Worm (Caenorhabditis elegans) whole organism, L1 larva: ENCODE results near the gene M04C3.5.

Source experiments
- C16A3.4 ChIP-seq: fragments of 150-350 bp; optimal IDR thresholded peaks from 2 replicates; lab custom pipeline; 2014; ENCODE audit warnings: missing biosample characterization, missing genetic modification characterization
- C34B4.2 ChIP-seq: sonication (generic microtip); optimal IDR thresholded peaks from 2 replicates; lab custom pipeline; 2017; ENCODE audit warnings: mild to moderate bottlenecking, missing genetic modification characterization, missing compliant biosample characterization
- F16B12.6 ChIP-seq: fragments of 150-350 bp; optimal IDR thresholded peaks from 2 replicates; lab custom pipeline; 2014; ENCODE audit warnings: missing biosample characterization, missing genetic modification characterization
- aly-2 ChIP-seq: fragments of 150-350 bp; optimal IDR thresholded peaks from 2 replicates; lab custom pipeline; 2014; ENCODE audit warnings: missing biosample characterization, missing genetic modification characterization
- ceh-63 ChIP-seq: fragments of 200-800 bp; sonication (Bioruptor generic); optimal IDR thresholded peaks from 2 replicates; lab custom pipeline; 2018; ENCODE audit warnings: mild to moderate bottlenecking, missing genetic modification characterization, missing compliant biosample characterization
- ceh-8 ChIP-seq: fragments of 200-800 bp; sonication (Bioruptor generic); optimal IDR thresholded peaks from 2 replicates; lab custom pipeline; 2018; ENCODE audit warnings: mild to moderate bottlenecking, missing genetic modification characterization, moderate library complexity, missing compliant biosample characterization
- ceh-82 ChIP-seq, 3 experiments: fragments of 150-350 bp in 1 of 3; sonication (generic microtip) in 2 of 3; optimal IDR thresholded peaks; 2 replicates each; lab custom pipeline; 2014 to 2017; ENCODE audit warnings: missing biosample characterization in 3 of 3, missing genetic modification characterization in 3 of 3
- ces-1 ChIP-seq: fragments of 150-350 bp; optimal IDR thresholded peaks from 2 replicates; lab custom pipeline; 2014; ENCODE audit warnings: missing biosample characterization, missing genetic modification reagents, missing genetic modification characterization
- dpl-1 ChIP-seq, 3 experiments: fragments of 150-350 bp in 2 of 3; sonication (generic microtip) in 1 of 3; optimal IDR thresholded peaks; 2 replicates each; lab custom pipeline; 2014 to 2017; ENCODE audit warnings: missing biosample characterization in 3 of 3, missing genetic modification characterization in 3 of 3, missing genetic modification reagents in 3 of 3
- dsc-1 ChIP-seq: sonication (generic microtip); optimal IDR thresholded peaks from 2 replicates; lab custom pipeline; 2016; ENCODE audit warnings: mild to moderate bottlenecking, missing genetic modification characterization, missing compliant biosample characterization
- efl-3 ChIP-seq: fragments of 200-800 bp; sonication (Bioruptor generic); optimal IDR thresholded peaks from 2 replicates; lab custom pipeline; 2018; ENCODE audit warnings: mild to moderate bottlenecking, missing genetic modification characterization, missing compliant biosample characterization
- egl-13 ChIP-seq: sonication (generic microtip); optimal IDR thresholded peaks from 2 replicates; lab custom pipeline; 2016; ENCODE audit warnings: missing genotype, missing genetic modification reagents, missing genetic modification characterization, missing compliant biosample characterization
- egl-27 ChIP-seq, 2 experiments: fragments of 150-350 bp in 1 of 2; sonication (generic microtip); optimal IDR thresholded peaks; 3 replicates each; lab custom pipeline; 2017 to 2018; ENCODE audit warnings: missing biosample characterization in 2 of 2, missing genetic modification characterization in 2 of 2, missing genetic modification reagents in 2 of 2
- elt-2 ChIP-seq: sonication (generic microtip); optimal IDR thresholded peaks from 2 replicates; lab custom pipeline; 2016; ENCODE audit warnings: missing genetic modification characterization, mild to moderate bottlenecking, inconsistent platforms, missing compliant biosample characterization, missing genetic modification reagents
- elt-3 ChIP-seq, 6 experiments: fragments of 150-350 bp in 1 of 6; sonication (generic microtip); optimal IDR thresholded peaks; 2 replicates each; lab custom pipeline; 2017 to 2018; ENCODE audit warnings: missing biosample characterization in 6 of 6, missing genetic modification characterization in 6 of 6, inconsistent platforms in 1 of 6
- fkh-4 ChIP-seq: sonication (generic microtip); optimal IDR thresholded peaks from 2 replicates; lab custom pipeline; 2016; ENCODE audit warnings: missing compliant biosample characterization, missing genetic modification characterization, borderline replicate concordance
- fkh-8 ChIP-seq: sonication (generic microtip); optimal IDR thresholded peaks from 2 replicates; lab custom pipeline; 2016; ENCODE audit warnings: mild to moderate bottlenecking, missing genetic modification characterization, missing compliant biosample characterization
- fos-1 ChIP-seq: fragments of 150-350 bp; optimal IDR thresholded peaks from 2 replicates; lab custom pipeline; 2014; ENCODE audit warnings: missing biosample characterization, missing genetic modification characterization
- grh-1 ChIP-seq: fragments of 200-800 bp; sonication (Bioruptor generic); IDR thresholded peaks from 2 replicates; pipeline ENCODE4 v1.3.6; 2022; ENCODE audit warnings: missing genetic modification reagents, missing genetic modification characterization, missing compliant biosample characterization
- hlh-4 ChIP-seq: sonication (generic microtip); optimal IDR thresholded peaks from 2 replicates; lab custom pipeline; 2016; ENCODE audit warnings: mild to moderate bottlenecking, missing genetic modification characterization, missing compliant biosample characterization
- irx-1 ChIP-seq: sonication (generic microtip); optimal IDR thresholded peaks from 2 replicates; lab custom pipeline; 2016; ENCODE audit warnings: missing genetic modification characterization, missing compliant biosample characterization
- isw-1 ChIP-seq: fragments of 200-800 bp; sonication (Bioruptor generic); IDR thresholded peaks from 2 replicates; pipeline ENCODE4 v1.3.6; 2022; ENCODE audit warnings: missing genetic modification characterization, missing compliant biosample characterization
- jun-1 ChIP-seq: fragments of 150-350 bp; optimal IDR thresholded peaks from 2 replicates; lab custom pipeline; 2014; ENCODE audit warnings: missing biosample characterization, missing genetic modification reagents, missing genetic modification characterization
- lin-13 ChIP-seq: fragments of 150-350 bp; optimal IDR thresholded peaks from 2 replicates; lab custom pipeline; 2014; ENCODE audit warnings: missing biosample characterization, missing genetic modification reagents, missing genetic modification characterization
- lin-15B ChIP-seq: fragments of 150-350 bp; sonication (generic microtip); optimal IDR thresholded peaks from 3 replicates; lab custom pipeline; 2014; ENCODE audit warnings: missing biosample characterization, missing genetic modification characterization
- lin-35 ChIP-seq, 2 experiments: fragments of 150-350 bp; optimal IDR thresholded peaks; 2 replicates each; lab custom pipeline; 2014; ENCODE audit warnings: missing biosample characterization in 2 of 2, missing genetic modification characterization in 2 of 2, missing genetic modification reagents in 2 of 2
- mab-9 ChIP-seq: fragments of 200-800 bp; sonication (Bioruptor generic); IDR thresholded peaks from 2 replicates; pipeline ENCODE4 v1.3.6; 2022; ENCODE audit warnings: missing genetic modification reagents, missing genetic modification characterization, missing compliant biosample characterization
- mef-2 ChIP-seq: fragments of 150-350 bp; optimal IDR thresholded peaks from 2 replicates; lab custom pipeline; 2014; ENCODE audit warnings: missing biosample characterization, missing genetic modification characterization
- nhr-19 ChIP-seq: fragments of 200-800 bp; sonication (Bioruptor generic); conservative IDR thresholded peaks from 2 replicates; pipeline ENCODE4 v1.3.6; 2022; ENCODE audit warnings: missing genetic modification characterization, missing compliant biosample characterization
- nhr-76 ChIP-seq: sonication (generic microtip); optimal IDR thresholded peaks from 2 replicates; lab custom pipeline; 2017; ENCODE audit warnings: missing biosample characterization, missing genetic modification characterization
- nhr-77 ChIP-seq: fragments of 150-350 bp; optimal IDR thresholded peaks from 2 replicates; lab custom pipeline; 2014; ENCODE audit warnings: missing biosample characterization, missing genetic modification characterization
- rnt-1 ChIP-seq: sonication (generic microtip); optimal IDR thresholded peaks from 2 replicates; lab custom pipeline; 2016; ENCODE audit warnings: mild to moderate bottlenecking, missing genetic modification characterization, moderate library complexity, missing compliant biosample characterization
- skn-1 ChIP-seq: fragments of 150-350 bp; optimal IDR thresholded peaks from 2 replicates; lab custom pipeline; 2014; ENCODE audit warnings: missing biosample characterization, missing genetic modification characterization
- snpc-4 ChIP-seq: fragments of 150-350 bp; optimal IDR thresholded peaks from 2 replicates; lab custom pipeline; 2014; ENCODE audit warnings: missing biosample characterization, missing genetic modification characterization
- snu-23 ChIP-seq: sonication (generic microtip); optimal IDR thresholded peaks from 2 replicates; lab custom pipeline; 2016; ENCODE audit warnings: missing genetic modification characterization, missing compliant biosample characterization
- sup-37 ChIP-seq: fragments of 200-800 bp; sonication (Bioruptor generic); optimal IDR thresholded peaks from 2 replicates; lab custom pipeline; 2018; ENCODE audit warnings: mild to moderate bottlenecking, missing genetic modification characterization, missing compliant biosample characterization
- swsn-7 ChIP-seq: sonication (generic microtip); optimal IDR thresholded peaks from 2 replicates; lab custom pipeline; 2016; ENCODE audit warnings: missing genetic modification characterization, missing compliant biosample characterization
- xbp-1 ChIP-seq: sonication (generic microtip); optimal IDR thresholded peaks from 2 replicates; lab custom pipeline; 2016; ENCODE audit warnings: missing genetic modification characterization, missing compliant biosample characterization
- zag-1 ChIP-seq: fragments of 150-350 bp; optimal IDR thresholded peaks from 2 replicates; lab custom pipeline; 2014; ENCODE audit warnings: missing biosample characterization, missing genetic modification characterization
- ztf-11 ChIP-seq, 2 experiments: sonication (generic microtip); optimal IDR thresholded peaks; 2 replicates each; lab custom pipeline; 2016 to 2017; ENCODE audit warnings: missing genetic modification characterization in 2 of 2, missing biosample characterization in 1 of 2, missing compliant biosample characterization in 1 of 2

The M04C3.5 gene

ce11 chrV:19462020-19462419 is 12.5 kb downstream of the M04C3.5 start, which contains the start of gene Y43F8B.15:
Gene Y43F8B.15, minus strand, starts transcription at chrV:19462120.
- TF ChIP-seq ztf-11 (tag; optimal IDR thresholded peaks at IDR 0.05; lab: Kevin White, UChicago) (no peak), xbp-1 (tag; lab: Kevin White, UChicago) (no peak), sup-37 (GFP tag; lab: Kevin White, UChicago) (no peak), elt-3 (tag; optimal IDR thresholded peaks at IDR 0.05; lab: Kevin White, UChicago) (no peak), grh-1 (no peak)

DNA sequence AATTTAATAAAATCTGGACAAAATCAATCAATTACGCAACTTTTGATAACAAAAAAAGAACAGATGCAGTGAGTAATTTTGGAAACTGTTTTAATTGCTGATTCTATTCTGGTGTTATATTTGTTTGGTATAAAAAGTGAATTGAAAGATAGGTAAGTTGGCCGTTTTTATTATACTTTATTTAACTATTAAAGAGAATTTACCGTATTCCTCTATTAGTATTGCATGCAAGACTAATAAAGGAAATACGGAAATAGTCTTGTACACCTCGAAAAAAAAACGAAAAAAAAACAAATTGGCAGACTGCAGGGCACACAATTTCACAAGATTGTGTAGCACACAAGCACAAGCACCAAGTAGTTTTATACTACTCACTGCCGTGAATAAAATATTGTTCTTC is 13.1 kb downstream of the M04C3.5 start, which contains the start of gene Y43F8B.25:
Gene Y43F8B.25, plus strand, starts transcription at position 301 of the 400 bp plus-strand sequence.
- no peak for TF ChIP-seq aly-2 (tag; lab: Kevin White, UChicago)
- TF ChIP-seq swsn-7 (tag; lab: Kevin White, UChicago): no peak
- no peak for TF ChIP-seq lin-13 (GFP tag; lab: Kevin White, UChicago)
- no peak for TF ChIP-seq snu-23
- TF ChIP-seq mef-2 (tag; lab: Kevin White, UChicago): no peak
- TF ChIP-seq F16B12.6 (tag; lab: Kevin White, UChicago): no peak
- no peak for TF ChIP-seq nhr-19
- no peak for TF ChIP-seq egl-13
- TF ChIP-seq egl-27 (tag; optimal IDR thresholded peaks at IDR 0.05; lab: Kevin White, UChicago): no peak
- TF ChIP-seq nhr-77 (tag; lab: Kevin White, UChicago): no peak
- TF ChIP-seq C16A3.4: no peak

DNA sequence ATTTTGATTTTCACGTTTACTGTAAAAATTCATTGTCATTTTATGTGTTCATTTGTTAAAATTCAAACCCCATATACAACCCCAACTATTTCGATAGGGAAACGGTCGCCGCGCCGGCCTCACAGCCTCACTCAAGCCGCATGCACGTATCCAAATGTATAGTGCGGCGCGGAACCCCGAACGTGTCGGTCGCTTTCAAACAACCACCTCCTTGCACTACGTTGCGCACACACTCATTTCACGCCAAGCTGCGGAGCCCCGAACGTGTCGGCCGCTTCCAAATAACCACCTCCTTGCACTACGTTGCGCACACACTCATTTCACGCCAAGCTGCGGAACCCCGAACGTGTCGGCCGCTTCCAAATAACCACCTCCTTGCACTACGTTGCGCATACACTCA is 17.2 kb downstream of the M04C3.5 start:
- TF ChIP-seq snpc-4: peak; percentile 48

DNA sequence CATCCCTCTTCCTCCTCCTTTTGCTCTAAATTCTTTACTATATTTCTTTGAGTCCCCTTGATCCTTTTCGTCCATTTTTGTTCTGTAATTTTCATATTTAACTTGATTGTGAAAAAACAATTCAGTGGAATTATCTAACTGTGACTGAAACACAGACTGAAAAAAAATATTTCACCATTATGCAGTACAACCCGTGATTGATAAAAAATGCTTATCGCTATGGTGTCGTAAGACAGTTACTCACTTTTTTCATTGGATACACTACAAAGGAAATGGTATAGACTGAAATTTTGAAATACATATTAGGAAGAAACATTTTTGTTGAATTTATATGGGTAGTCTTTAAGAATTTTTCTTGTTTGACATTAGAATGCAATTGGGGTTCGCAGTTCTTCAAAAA is 18.0 kb downstream of the M04C3.5 start, which contains the start of gene Y43F8B.23:
Gene Y43F8B.23, minus strand, starts transcription at position 75 of the 400 bp plus-strand sequence.
- TF ChIP-seq mab-9 (GFP tag; lab: Robert Waterston, UW) (no peak), irx-1 (tag; lab: Kevin White, UChicago) (no peak), zag-1 (tag; lab: Kevin White, UChicago) (no peak), fkh-8 (tag; lab: Kevin White, UChicago) (no peak), nhr-77 (tag; lab: Kevin White, UChicago) (no peak), ceh-82 (tag; optimal IDR thresholded peaks at IDR 0.05; lab: Kevin White, UChicago) (no peak), lin-35 (GFP tag; optimal IDR thresholded peaks at IDR 0.05; lab: Kevin White, UChicago) (peak in 1 of 2 experiments; percentile 7), elt-3 (tag; optimal IDR thresholded peaks at IDR 0.05; lab: Kevin White, UChicago) (no peak), ces-1 (GFP tag; lab: Kevin White, UChicago) (no peak), hlh-4 (tag; lab: Kevin White, UChicago) (no peak), elt-2 (tag; lab: Kevin White, UChicago) (peak; percentile 48), ceh-63 (GFP tag; lab: Kevin White, UChicago) (no peak)

ce11 chrV:19468083-19468482 is 18.6 kb downstream of the M04C3.5 start, which contains the start of gene Y43F8B.12:
Gene Y43F8B.12, plus strand, starts transcription at chrV:19468383.
- no peak for TF ChIP-seq zag-1 (tag; lab: Kevin White, UChicago)
- TF ChIP-seq nhr-76 (tag; lab: Kevin White, UChicago): no peak
- TF ChIP-seq C34B4.2 (tag; lab: Kevin White, UChicago): no peak
- TF ChIP-seq ceh-63 (GFP tag; lab: Kevin White, UChicago): no peak
- TF ChIP-seq rnt-1 (tag; lab: Kevin White, UChicago): no peak
- no peak for TF ChIP-seq egl-27 (tag; optimal IDR thresholded peaks at IDR 0.05; lab: Kevin White, UChicago)
- no peak for TF ChIP-seq nhr-19
- TF ChIP-seq fkh-4: no peak
- no peak for TF ChIP-seq snu-23
- no peak for TF ChIP-seq dsc-1
- TF ChIP-seq skn-1 (tag; lab: Kevin White, UChicago): no peak
- no peak for TF ChIP-seq efl-3 (GFP tag; lab: Kevin White, UChicago)
- no peak for TF ChIP-seq dpl-1 (GFP tag; optimal IDR thresholded peaks at IDR 0.05; lab: Kevin White, UChicago)
- no peak for TF ChIP-seq fos-1
- no peak for TF ChIP-seq ceh-8 (GFP tag; lab: Kevin White, UChicago)
- no peak for TF ChIP-seq jun-1
- no peak for TF ChIP-seq isw-1 (GFP tag; lab: Robert Waterston, UW)
- TF ChIP-seq lin-15B (tag; lab: Kevin White, UChicago): no peak
